Worm (Caenorhabditis elegans) whole organism, L3 larva: ENCODE measurements around the gene T02H6.11.

ENCODE experiments used
- aly-2 ChIP-seq: fragments of 150-350 bp; optimal IDR thresholded peaks from 2 replicates; lab custom pipeline; 2014; ENCODE audit warnings: missing biosample characterization, missing genetic modification characterization
- daf-12 ChIP-seq: fragments of 150-350 bp; optimal IDR thresholded peaks from 2 replicates; lab custom pipeline; 2014; ENCODE audit warnings: missing biosample characterization, missing genetic modification reagents, missing genetic modification characterization
- egl-27 ChIP-seq: sonication (generic microtip); optimal IDR thresholded peaks from 4 replicates; lab custom pipeline; 2017; ENCODE audit warnings: missing biosample characterization, missing genetic modification reagents, missing genetic modification characterization
- egl-5 ChIP-seq: fragments of 150-350 bp; optimal IDR thresholded peaks from 2 replicates; lab custom pipeline; 2017; ENCODE audit warnings: missing biosample characterization, missing genetic modification reagents, missing genetic modification characterization, inconsistent platforms
- elt-3 ChIP-seq, 3 experiments: fragments of 150-350 bp in 1 of 3; sonication (generic microtip) in 2 of 3; optimal IDR thresholded peaks; 2 replicates in 2 of 3; 4 replicates in 1 of 3; lab custom pipeline; 2014 to 2017; ENCODE audit warnings: missing biosample characterization in 3 of 3, missing genetic modification characterization in 3 of 3
- fos-1 ChIP-seq: fragments of 150-350 bp; optimal IDR thresholded peaks from 2 replicates; lab custom pipeline; 2014; ENCODE audit warnings: missing biosample characterization, missing genetic modification characterization
- lin-15B ChIP-seq: fragments of 150-350 bp; optimal IDR thresholded peaks from 2 replicates; lab custom pipeline; 2014; ENCODE audit warnings: missing biosample characterization, missing genetic modification characterization
- nhr-12 ChIP-seq: fragments of 150-350 bp; optimal IDR thresholded peaks from 2 replicates; lab custom pipeline; 2014; ENCODE audit warnings: missing biosample characterization, missing genetic modification characterization
- nhr-28 ChIP-seq: fragments of 150-350 bp; optimal IDR thresholded peaks from 2 replicates; lab custom pipeline; 2014; ENCODE audit warnings: missing biosample characterization, missing genetic modification characterization
- pqm-1 ChIP-seq: fragments of 150-350 bp; optimal IDR thresholded peaks from 2 replicates; lab custom pipeline; 2017; ENCODE audit warnings: missing biosample characterization, missing genetic modification characterization, inconsistent platforms
- tbx-2 ChIP-seq: sonication (generic microtip); optimal IDR thresholded peaks from 2 replicates; lab custom pipeline; 2016; ENCODE audit warnings: mild to moderate bottlenecking, missing genetic modification characterization, missing compliant biosample characterization
- unc-39 ChIP-seq: sonication (generic microtip); optimal IDR thresholded peaks from 4 replicates; lab custom pipeline; 2017; ENCODE audit warnings: missing biosample characterization, missing genetic modification characterization
- unc-62 ChIP-seq: fragments of 150-350 bp; sonication (generic microtip); optimal IDR thresholded peaks from 4 replicates; lab custom pipeline; 2014; ENCODE audit warnings: missing biosample characterization, missing genetic modification reagents, missing genetic modification characterization
- ztf-11 ChIP-seq: fragments of 150-350 bp; optimal IDR thresholded peaks from 2 replicates; lab custom pipeline; 2014; ENCODE audit warnings: missing biosample characterization, missing genetic modification characterization

DNA sequence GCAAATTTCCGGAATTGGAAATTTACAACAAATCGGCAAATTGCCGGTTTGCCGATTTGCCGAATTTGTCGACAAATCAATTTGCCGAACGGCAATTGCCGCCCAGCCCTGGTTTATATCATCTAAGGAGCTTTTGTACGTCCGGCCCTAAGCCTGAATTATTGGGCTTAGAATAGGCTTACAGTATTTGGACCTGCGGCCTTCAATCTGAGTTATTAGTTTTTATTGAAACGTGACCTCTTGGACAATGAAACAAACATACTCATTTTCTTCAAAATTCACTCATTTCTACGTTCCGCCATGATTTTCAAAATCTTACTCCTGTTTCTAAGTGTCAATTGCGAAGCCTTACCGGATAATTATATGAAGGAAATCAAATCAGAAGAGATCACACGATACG lies 25.6 kb downstream of the T02H6.11 start, which contains the start of gene Y39F10C.1:
- TF ChIP-seq egl-27 (tag; lab: Kevin White, UChicago) = no peak
- no peak for TF ChIP-seq unc-62 (GFP tag; lab: Kevin White, UChicago)
- no peak for TF ChIP-seq ztf-11 (tag; lab: Kevin White, UChicago)
- TF ChIP-seq elt-3 (tag; optimal IDR thresholded peaks at IDR 0.05; lab: Kevin White, UChicago) = no peak
- TF ChIP-seq egl-5 (tag; lab: Kevin White, UChicago) = no peak
- TF ChIP-seq lin-15B (tag; lab: Kevin White, UChicago) = no peak
- no peak for TF ChIP-seq daf-12
- no peak for TF ChIP-seq nhr-28 (tag; lab: Kevin White, UChicago)
- no peak for TF ChIP-seq pqm-1
- no peak for TF ChIP-seq aly-2 (tag; lab: Kevin White, UChicago)
- TF ChIP-seq nhr-12 (tag; lab: Kevin White, UChicago) = no peak
- no peak for TF ChIP-seq tbx-2 (tag; lab: Kevin White, UChicago)
- TF ChIP-seq unc-39 (tag; lab: Kevin White, UChicago) = no peak
- no peak for TF ChIP-seq fos-1
